Worm (Caenorhabditis elegans) whole organism, L1 larva: ENCODE data around the gene nhr-98.

Experiments used
- C34B4.2 ChIP-seq: sonication (generic microtip); optimal IDR thresholded peaks from 2 replicates; lab custom pipeline; 2017; ENCODE audit warnings: mild to moderate bottlenecking, missing genetic modification characterization, missing compliant biosample characterization
- aha-1 ChIP-seq: fragments of 150-350 bp; optimal IDR thresholded peaks from 2 replicates; lab custom pipeline; 2014; ENCODE audit warnings: missing biosample characterization, missing genetic modification characterization
- aly-2 ChIP-seq: fragments of 150-350 bp; optimal IDR thresholded peaks from 2 replicates; lab custom pipeline; 2014; ENCODE audit warnings: missing biosample characterization, missing genetic modification characterization
- ama-1 ChIP-seq: fragments of 150-350 bp; optimal IDR thresholded peaks from 2 replicates; lab custom pipeline; 2014
- blmp-1 ChIP-seq: fragments of 150-350 bp; optimal IDR thresholded peaks from 2 replicates; lab custom pipeline; 2014; ENCODE audit warnings: missing biosample characterization, missing genetic modification characterization
- ceh-8 ChIP-seq: fragments of 200-800 bp; sonication (Bioruptor generic); optimal IDR thresholded peaks from 2 replicates; lab custom pipeline; 2018; ENCODE audit warnings: mild to moderate bottlenecking, missing genetic modification characterization, moderate library complexity, missing compliant biosample characterization
- ceh-82 ChIP-seq, 3 experiments: fragments of 150-350 bp in 1 of 3; sonication (generic microtip) in 2 of 3; optimal IDR thresholded peaks; 2 replicates each; lab custom pipeline; 2014 to 2017; ENCODE audit warnings: missing biosample characterization in 3 of 3, missing genetic modification characterization in 3 of 3
- ceh-88 ChIP-seq: fragments of 200-800 bp; sonication (Bioruptor generic); IDR thresholded peaks from 2 replicates; pipeline ENCODE4 v1.3.6; 2022; ENCODE audit warnings: missing genetic modification characterization, missing compliant biosample characterization
- ceh-90 ChIP-seq: sonication (generic microtip); optimal IDR thresholded peaks from 2 replicates; lab custom pipeline; 2016; ENCODE audit warnings: missing genetic modification characterization, missing compliant biosample characterization
- ces-1 ChIP-seq: fragments of 150-350 bp; optimal IDR thresholded peaks from 2 replicates; lab custom pipeline; 2014; ENCODE audit warnings: missing biosample characterization, missing genetic modification reagents, missing genetic modification characterization
- dsc-1 ChIP-seq: sonication (generic microtip); optimal IDR thresholded peaks from 2 replicates; lab custom pipeline; 2016; ENCODE audit warnings: mild to moderate bottlenecking, missing genetic modification characterization, missing compliant biosample characterization
- efl-1 ChIP-seq, 4 experiments: fragments of 150-350 bp; optimal IDR thresholded peaks in 3 of 4; peaks in 1 of 4; 1 replicate in 1 of 4; 2 replicates in 3 of 4; lab custom pipeline; 2014; ENCODE audit warnings: missing biosample characterization in 2 of 4, missing genetic modification characterization in 2 of 4, missing genetic modification reagents in 2 of 4
- elt-2 ChIP-seq: sonication (generic microtip); optimal IDR thresholded peaks from 2 replicates; lab custom pipeline; 2016; ENCODE audit warnings: missing genetic modification characterization, mild to moderate bottlenecking, inconsistent platforms, missing compliant biosample characterization, missing genetic modification reagents
- elt-3 ChIP-seq, 6 experiments: fragments of 150-350 bp in 1 of 6; sonication (generic microtip); optimal IDR thresholded peaks; 2 replicates each; lab custom pipeline; 2017 to 2018; ENCODE audit warnings: missing biosample characterization in 6 of 6, missing genetic modification characterization in 6 of 6, inconsistent platforms in 1 of 6
- ets-5 ChIP-seq: fragments of 200-800 bp; sonication (Bioruptor generic); IDR thresholded peaks from 2 replicates; pipeline ENCODE4 v1.3.6; 2022; ENCODE audit warnings: missing genetic modification characterization, missing compliant biosample characterization
- fkh-10 ChIP-seq: sonication (generic microtip); optimal IDR thresholded peaks from 2 replicates; lab custom pipeline; 2017; ENCODE audit warnings: missing biosample characterization, missing genetic modification reagents, missing genetic modification characterization
- fkh-4 ChIP-seq: sonication (generic microtip); optimal IDR thresholded peaks from 2 replicates; lab custom pipeline; 2016; ENCODE audit warnings: missing compliant biosample characterization, missing genetic modification characterization, borderline replicate concordance
- fkh-8 ChIP-seq: sonication (generic microtip); optimal IDR thresholded peaks from 2 replicates; lab custom pipeline; 2016; ENCODE audit warnings: mild to moderate bottlenecking, missing genetic modification characterization, missing compliant biosample characterization
- jun-1 ChIP-seq: fragments of 150-350 bp; optimal IDR thresholded peaks from 2 replicates; lab custom pipeline; 2014; ENCODE audit warnings: missing biosample characterization, missing genetic modification reagents, missing genetic modification characterization
- lin-13 ChIP-seq: fragments of 150-350 bp; optimal IDR thresholded peaks from 2 replicates; lab custom pipeline; 2014; ENCODE audit warnings: missing biosample characterization, missing genetic modification reagents, missing genetic modification characterization
- lin-15B ChIP-seq: fragments of 150-350 bp; sonication (generic microtip); optimal IDR thresholded peaks from 3 replicates; lab custom pipeline; 2014; ENCODE audit warnings: missing biosample characterization, missing genetic modification characterization
- lin-35 ChIP-seq, 2 experiments: fragments of 150-350 bp; optimal IDR thresholded peaks; 2 replicates each; lab custom pipeline; 2014; ENCODE audit warnings: missing biosample characterization in 2 of 2, missing genetic modification characterization in 2 of 2, missing genetic modification reagents in 2 of 2
- lsy-2 ChIP-seq, 2 experiments: fragments of 150-350 bp; optimal IDR thresholded peaks; 2 replicates each; lab custom pipeline; 2014; ENCODE audit warnings: missing biosample characterization in 2 of 2, missing genetic modification characterization in 2 of 2
- mab-9 ChIP-seq: fragments of 200-800 bp; sonication (Bioruptor generic); IDR thresholded peaks from 2 replicates; pipeline ENCODE4 v1.3.6; 2022; ENCODE audit warnings: missing genetic modification reagents, missing genetic modification characterization, missing compliant biosample characterization
- mdl-1 ChIP-seq, 2 experiments: fragments of 150-350 bp; optimal IDR thresholded peaks; 2 replicates each; lab custom pipeline; 2014 to 2017; ENCODE audit warnings: missing biosample characterization in 2 of 2, missing genetic modification characterization in 2 of 2, inconsistent platforms in 1 of 2
- mep-1 ChIP-seq: fragments of 150-350 bp; optimal IDR thresholded peaks from 2 replicates; lab custom pipeline; 2014; ENCODE audit warnings: missing biosample characterization, missing genetic modification characterization
- nhr-11 ChIP-seq: fragments of 150-350 bp; optimal IDR thresholded peaks from 2 replicates; lab custom pipeline; 2014; ENCODE audit warnings: missing biosample characterization, missing genetic modification characterization
- nhr-12 ChIP-seq: sonication (generic microtip); optimal IDR thresholded peaks from 2 replicates; lab custom pipeline; 2017; ENCODE audit warnings: missing biosample characterization, missing genetic modification characterization
- nhr-19 ChIP-seq: fragments of 200-800 bp; sonication (Bioruptor generic); conservative IDR thresholded peaks from 2 replicates; pipeline ENCODE4 v1.3.6; 2022; ENCODE audit warnings: missing genetic modification characterization, missing compliant biosample characterization
- nhr-20 ChIP-seq: sonication (generic microtip); optimal IDR thresholded peaks from 2 replicates; lab custom pipeline; 2016; ENCODE audit warnings: mild to moderate bottlenecking, missing genetic modification characterization, missing compliant biosample characterization
- nhr-237 ChIP-seq: fragments of 150-350 bp; optimal IDR thresholded peaks from 2 replicates; lab custom pipeline; 2014; ENCODE audit warnings: missing biosample characterization, missing genetic modification characterization
- nhr-71 ChIP-seq: sonication (generic microtip); optimal IDR thresholded peaks from 2 replicates; lab custom pipeline; 2016; ENCODE audit warnings: mild to moderate bottlenecking, missing genetic modification characterization, moderate library complexity, missing compliant biosample characterization
- nhr-76 ChIP-seq: sonication (generic microtip); optimal IDR thresholded peaks from 2 replicates; lab custom pipeline; 2017; ENCODE audit warnings: missing biosample characterization, missing genetic modification characterization
- nhr-85 ChIP-seq: sonication (generic microtip); peaks from one replicate; lab custom pipeline; 2016; ENCODE audit warnings: missing genetic modification characterization, inconsistent platforms, missing compliant biosample characterization
- pax-3 ChIP-seq: fragments of 200-800 bp; sonication (Bioruptor generic); optimal IDR thresholded peaks from 2 replicates; lab custom pipeline; 2018; ENCODE audit warnings: mild to moderate bottlenecking, missing genetic modification characterization, moderate library complexity, missing compliant biosample characterization
- pqm-1 ChIP-seq: sonication (generic microtip); optimal IDR thresholded peaks from 3 replicates; lab custom pipeline; 2017; ENCODE audit warnings: missing biosample characterization, missing genetic modification characterization
- skn-1 ChIP-seq: fragments of 150-350 bp; optimal IDR thresholded peaks from 2 replicates; lab custom pipeline; 2014; ENCODE audit warnings: missing biosample characterization, missing genetic modification characterization
- snpc-4 ChIP-seq: fragments of 150-350 bp; optimal IDR thresholded peaks from 2 replicates; lab custom pipeline; 2014; ENCODE audit warnings: missing biosample characterization, missing genetic modification characterization
- snu-23 ChIP-seq: sonication (generic microtip); optimal IDR thresholded peaks from 2 replicates; lab custom pipeline; 2016; ENCODE audit warnings: missing genetic modification characterization, missing compliant biosample characterization
- sox-4 ChIP-seq: sonication (generic microtip); optimal IDR thresholded peaks from 2 replicates; lab custom pipeline; 2016; ENCODE audit warnings: missing genetic modification characterization, missing compliant biosample characterization
- sup-37 ChIP-seq: fragments of 200-800 bp; sonication (Bioruptor generic); optimal IDR thresholded peaks from 2 replicates; lab custom pipeline; 2018; ENCODE audit warnings: mild to moderate bottlenecking, missing genetic modification characterization, missing compliant biosample characterization
- swsn-7 ChIP-seq: sonication (generic microtip); optimal IDR thresholded peaks from 2 replicates; lab custom pipeline; 2016; ENCODE audit warnings: missing genetic modification characterization, missing compliant biosample characterization
- tbx-2 ChIP-seq: sonication (generic microtip); optimal IDR thresholded peaks from 2 replicates; lab custom pipeline; 2016; ENCODE audit warnings: missing genetic modification characterization, missing compliant biosample characterization
- unc-130 ChIP-seq: fragments of 150-350 bp; optimal IDR thresholded peaks from 2 replicates; lab custom pipeline; 2017; ENCODE audit warnings: missing biosample characterization, missing genetic modification characterization, inconsistent platforms
- unc-86 ChIP-seq: sonication (generic microtip); optimal IDR thresholded peaks from 2 replicates; lab custom pipeline; 2016; ENCODE audit warnings: missing genetic modification characterization, missing compliant biosample characterization
- xbp-1 ChIP-seq: sonication (generic microtip); optimal IDR thresholded peaks from 2 replicates; lab custom pipeline; 2016; ENCODE audit warnings: missing genetic modification characterization, missing compliant biosample characterization
- zag-1 ChIP-seq: fragments of 150-350 bp; optimal IDR thresholded peaks from 2 replicates; lab custom pipeline; 2014; ENCODE audit warnings: missing biosample characterization, missing genetic modification characterization
- zip-4 ChIP-seq: fragments of 200-800 bp; sonication (Bioruptor generic); optimal IDR thresholded peaks from 2 replicates; lab custom pipeline; 2018; ENCODE audit warnings: mild to moderate bottlenecking, missing genetic modification characterization, moderate library complexity, missing compliant biosample characterization

The nhr-98 gene

ce11 chrV:462263-462662, 8.6 kb downstream of the nhr-98 start, which contains the start of gene nhr-202:
nhr-202 (plus strand) TSS chrV:462588.
- TF ChIP-seq pqm-1 (no peak), aha-1 (no peak), nhr-85 (tag; lab: Kevin White, UChicago) (peak; percentile 70), dsc-1 (tag; lab: Kevin White, UChicago) (no peak), mep-1 (tag; lab: Kevin White, UChicago) (peak; percentile 25), blmp-1 (no peak), fkh-4 (tag; lab: Kevin White, UChicago) (no peak), tbx-2 (tag; lab: Kevin White, UChicago) (no peak), mab-9 (GFP tag; lab: Robert Waterston, UW) (no peak), nhr-71 (peak; percentile 39), snu-23 (GFP tag; lab: Kevin White, UChicago) (peak; percentile 29), jun-1 (tag; lab: Kevin White, UChicago) (no peak), ceh-88 (GFP tag; lab: Robert Waterston, UW) (no peak), C34B4.2 (no peak), swsn-7 (tag; lab: Kevin White, UChicago) (no peak), pax-3 (tag; lab: Kevin White, UChicago) (no peak), nhr-12 (no peak), ceh-90 (no peak), ets-5 (GFP tag; lab: Robert Waterston, UW) (no peak), elt-2 (tag; lab: Kevin White, UChicago) (peak; percentile 24), nhr-20 (tag; lab: Kevin White, UChicago) (peak; percentile 66), sox-4 (tag; lab: Kevin White, UChicago) (no peak), xbp-1 (tag; lab: Kevin White, UChicago) (no peak), ama-1 (lab: Kevin White, UChicago) (no peak), lsy-2 (tag; optimal IDR thresholded peaks at IDR 0.05; lab: Kevin White, UChicago) (peak in 1 of 2 experiments; percentile 5), lin-35 (GFP tag; optimal IDR thresholded peaks at IDR 0.05; lab: Kevin White, UChicago) (peak in 1 of 2 experiments; percentile 11), efl-1 (optimal IDR thresholded peaks at IDR 0.05; lab: Kevin White, UChicago) (no peak), efl-1 (GFP tag; optimal IDR thresholded peaks at IDR 0.05 in 1 of 2; lab: Kevin White, UChicago) (peak in 1 of 2 experiments; percentile 8)

ce11 chrV:464800-465199, 11.1 kb downstream of the nhr-98 start, which contains the start of gene nhr-201:
nhr-201 (plus strand) TSS chrV:464828.
- TF ChIP-seq ceh-8 (GFP tag; lab: Kevin White, UChicago), result no peak
- TF ChIP-seq nhr-12, result no peak
- TF ChIP-seq nhr-20 (tag; lab: Kevin White, UChicago), result peak; percentile 85
- TF ChIP-seq efl-1 (optimal IDR thresholded peaks at IDR 0.05; lab: Kevin White, UChicago), result no peak
- TF ChIP-seq efl-1 (GFP tag; optimal IDR thresholded peaks at IDR 0.05 in 1 of 2; lab: Kevin White, UChicago), result peak in 1 of 2 experiments; percentile 84
- TF ChIP-seq ceh-82 (tag; optimal IDR thresholded peaks at IDR 0.05; lab: Kevin White, UChicago), result no peak
- no peak for TF ChIP-seq mdl-1 (tag; optimal IDR thresholded peaks at IDR 0.05; lab: Kevin White, UChicago)
- no peak for TF ChIP-seq snu-23 (GFP tag; lab: Kevin White, UChicago)
- TF ChIP-seq pax-3 (tag; lab: Kevin White, UChicago), result no peak
- TF ChIP-seq elt-2 (tag; lab: Kevin White, UChicago), result peak; percentile 19
- no peak for TF ChIP-seq nhr-11
- peak; percentile 10 for TF ChIP-seq nhr-71

- peak; percentile 4 for TF ChIP-seq nhr-20 (tag; lab: Kevin White, UChicago)
- no peak for TF ChIP-seq unc-86 (tag; lab: Kevin White, UChicago)
- no peak for TF ChIP-seq ama-1 (lab: Kevin White, UChicago)
- TF ChIP-seq unc-130 (tag; lab: Kevin White, UChicago), result no peak
- TF ChIP-seq nhr-237 (tag; lab: Kevin White, UChicago), result no peak
- TF ChIP-seq xbp-1 (tag; lab: Kevin White, UChicago), result no peak
- TF ChIP-seq zag-1 (tag; lab: Kevin White, UChicago), result no peak
- no peak for TF ChIP-seq elt-3 (tag; optimal IDR thresholded peaks at IDR 0.05; lab: Kevin White, UChicago)
- no peak for TF ChIP-seq jun-1 (tag; lab: Kevin White, UChicago)
- TF ChIP-seq mep-1 (tag; lab: Kevin White, UChicago), result peak; percentile 2
- no peak for TF ChIP-seq sup-37 (GFP tag; lab: Kevin White, UChicago)
- no peak for TF ChIP-seq C34B4.2
- no peak for TF ChIP-seq lin-15B (tag; lab: Kevin White, UChicago)
- no peak for TF ChIP-seq fkh-10
- TF ChIP-seq fkh-8 (tag; lab: Kevin White, UChicago), result no peak
- no peak for TF ChIP-seq zip-4 (GFP tag; lab: Kevin White, UChicago)
- TF ChIP-seq ceh-82 (tag; optimal IDR thresholded peaks at IDR 0.05; lab: Kevin White, UChicago), result no peak
- TF ChIP-seq lin-13 (GFP tag; lab: Kevin White, UChicago), result peak; percentile 10
- no peak for TF ChIP-seq nhr-19
- TF ChIP-seq skn-1 (tag; lab: Kevin White, UChicago), result no peak
- TF ChIP-seq nhr-76, result no peak
- no peak for TF ChIP-seq snpc-4 (tag; lab: Kevin White, UChicago)
- TF ChIP-seq aly-2 (tag; lab: Kevin White, UChicago), result no peak
- no peak for TF ChIP-seq ces-1 (GFP tag; lab: Kevin White, UChicago)
- peak; percentile 32 for TF ChIP-seq fkh-4 (tag; lab: Kevin White, UChicago)
- TF ChIP-seq aha-1, result no peak
- TF ChIP-seq nhr-11, result no peak
- no peak for TF ChIP-seq ceh-8 (GFP tag; lab: Kevin White, UChicago)
These were observed 11.7 kb downstream of the nhr-98 start for ce11 chrV:465355-465754.
